Worm (Caenorhabditis elegans): ENCODE data around the gene gst-19.

Gene gst-19

DNA sequence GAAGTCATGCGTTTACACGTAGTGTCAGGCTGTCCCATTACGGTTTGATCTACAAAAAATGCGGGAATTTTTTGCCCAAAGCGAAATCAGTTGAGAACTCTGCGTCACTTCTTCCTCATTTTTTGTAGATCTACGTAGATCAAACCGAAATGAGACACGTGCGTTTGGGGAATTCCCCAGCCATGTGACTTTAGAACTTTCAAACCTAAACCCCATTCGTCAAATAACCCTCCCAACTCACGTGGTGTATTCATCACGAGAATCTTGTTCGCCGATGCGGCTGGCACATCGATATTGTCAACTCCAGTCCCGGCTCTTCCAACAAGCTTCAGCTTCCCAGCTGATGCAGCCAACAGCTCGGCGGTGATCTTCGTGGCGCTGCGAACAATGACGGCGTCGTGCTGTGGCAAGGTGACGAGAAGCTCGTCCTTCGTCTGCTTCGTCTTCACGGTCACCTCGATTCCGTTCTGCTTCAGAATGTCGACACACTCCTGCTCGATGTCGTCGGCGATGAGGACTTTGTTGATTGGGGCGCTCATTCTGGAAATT, 11.1 kb upstream of the gst-19 start, which contains the start of gene phdh-1:
Gene phdh-1, minus strand, starts transcription at position 540 of the 549 bp plus-strand sequence.
- TF ChIP-seq nfya-2 (GFP tag; IDR thresholded peaks at IDR 0.05) = no peak
- TF ChIP-seq ceh-40 (GFP tag; IDR thresholded peaks at IDR 0.05) = no peak
- TF ChIP-seq nhr-90 (tag; optimal IDR thresholded peaks at IDR 0.05) = no peak
- no peak for TF ChIP-seq T26A5.8 (tag; optimal IDR thresholded peaks at IDR 0.05)
- no peak for TF ChIP-seq aptf-2 (GFP tag; conservative IDR thresholded peaks at IDR 0.05)
- no peak for TF ChIP-seq C06A6.2 (GFP tag; conservative IDR thresholded peaks at IDR 0.05)
- TF ChIP-seq Y67H2A.10 (GFP tag; conservative IDR thresholded peaks at IDR 0.05) = no peak
- no peak for TF ChIP-seq hlh-26 (GFP tag; conservative IDR thresholded peaks at IDR 0.05)
- 0 out of 2 replicates have a peak, but pooled peaks have one; percentile 5 for TF ChIP-seq mcd-1 (GFP tag; IDR thresholded peaks at IDR 0.05)
- no peak for TF ChIP-seq snpc-4 (GFP tag; optimal IDR thresholded peaks at IDR 0.05)
- no peak for TF ChIP-seq snpc-4 (tag; optimal IDR thresholded peaks at IDR 0.05)
- no peak for TF ChIP-seq efl-1 (GFP tag; optimal IDR thresholded peaks at IDR 0.05)
- TF ChIP-seq somi-1 (GFP tag; optimal IDR thresholded peaks at IDR 0.05) = no peak
- TF ChIP-seq ztf-3 (GFP tag; optimal IDR thresholded peaks at IDR 0.05) = no peak
- TF ChIP-seq lin-26 (GFP tag; IDR thresholded peaks at IDR 0.05) = 0 out of 2 replicates have a peak, but pooled peaks have one; percentile 15
- peak; percentile 40; the same call in 1 of the 2 replicates for TF ChIP-seq zfh-2 (GFP tag; conservative IDR thresholded peaks at IDR 0.05)
- TF ChIP-seq F57A8.1 (GFP tag; optimal IDR thresholded peaks at IDR 0.05) = peak; percentile 23
- TF ChIP-seq nhr-27 (tag; optimal IDR thresholded peaks at IDR 0.05) = no peak
- no peak for TF ChIP-seq akir-1 (GFP tag; optimal IDR thresholded peaks at IDR 0.05)

DNA sequence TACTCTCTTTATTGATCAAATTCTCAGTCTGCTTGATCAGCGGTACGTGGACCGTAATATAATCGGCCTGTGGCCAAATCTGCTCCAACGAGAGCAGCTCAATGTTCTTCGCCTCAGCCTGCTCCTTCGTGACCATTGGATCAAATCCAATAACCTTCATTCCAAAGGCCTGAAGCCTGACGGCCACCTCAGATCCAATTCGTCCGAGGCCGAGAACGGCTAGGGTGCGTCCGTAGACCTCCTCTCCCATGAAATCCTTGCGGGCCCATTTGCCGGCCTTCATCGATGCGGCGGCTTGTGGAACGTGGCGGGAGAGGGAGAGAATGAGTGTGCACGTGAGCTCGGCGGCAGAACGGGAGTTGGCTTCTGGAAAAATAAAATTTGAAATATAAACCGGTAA, 10.5 kb upstream of the gst-19 start:
- TF ChIP-seq let-526 (GFP tag; IDR thresholded peaks at IDR 0.05) (no peak), snpc-3.4 (tag; optimal IDR thresholded peaks at IDR 0.05) (no peak), unc-130 (GFP tag; optimal IDR thresholded peaks at IDR 0.05) (no peak), attf-6 (GFP tag; IDR thresholded peaks at IDR 0.05) (no peak), nfya-2 (GFP tag; IDR thresholded peaks at IDR 0.05) (no peak), athp-1 (tag; optimal IDR thresholded peaks at IDR 0.05) (no peak), cebp-1 (GFP tag; IDR thresholded peaks at IDR 0.05) (no peak), cebp-1 (tag; optimal IDR thresholded peaks at IDR 0.05) (no peak), egrh-3 (GFP tag; IDR thresholded peaks at IDR 0.05) (peak; percentile 36; the same call in 1 of the 2 replicates), atf-7 (tag; optimal IDR thresholded peaks at IDR 0.05) (no peak), F55B11.4 (tag; optimal IDR thresholded peaks at IDR 0.05; ENCODE audit: borderline replicate concordance, insufficient read depth) (no peak), ztf-3 (GFP tag; optimal IDR thresholded peaks at IDR 0.05) (no peak), zfh-2 (GFP tag; conservative IDR thresholded peaks at IDR 0.05) (peak; percentile 50; the same call in 1 of the 2 replicates), nfyb-1 (GFP tag; IDR thresholded peaks at IDR 0.05) (no peak)

DNA sequence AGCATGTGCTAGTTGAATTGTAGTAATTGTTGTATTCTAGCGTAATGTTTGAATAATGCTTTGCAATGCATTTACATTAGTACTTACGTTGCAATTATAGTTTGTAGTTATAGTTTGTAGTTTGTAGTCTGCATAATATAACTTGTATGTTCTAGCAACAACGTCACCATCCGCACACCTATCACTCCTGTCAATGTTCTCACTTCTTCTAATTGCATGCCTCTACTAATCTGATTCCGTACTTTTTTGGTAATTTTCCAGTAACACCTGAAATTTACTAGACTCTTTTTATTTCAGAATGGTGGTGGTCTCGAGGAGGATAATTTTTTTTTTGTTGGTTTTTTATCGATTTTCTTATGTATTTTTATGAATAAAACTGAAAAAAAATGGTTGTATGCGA, 9.7 kb upstream of the gst-19 start:
- TF ChIP-seq Y53G8AR.9 (GFP tag; conservative IDR thresholded peaks at IDR 0.05) (peak; percentile 67), F23B12.7 (tag; optimal IDR thresholded peaks at IDR 0.05; ENCODE audit: insufficient read depth) (no peak), Y56A3A.18 (GFP tag; IDR thresholded peaks at IDR 0.05) (0 out of 2 replicates have a peak, but pooled peaks have one; percentile 38), K11D2.4 (GFP tag; IDR thresholded peaks at IDR 0.05) (0 out of 2 replicates have a peak, but pooled peaks have one; percentile 11), sdz-38 (tag; optimal IDR thresholded peaks at IDR 0.05) (no peak), snpc-1.3 (tag; optimal IDR thresholded peaks at IDR 0.05; ENCODE audit: insufficient read depth) (no peak)

All from whole organism, young adult.